Worm (Caenorhabditis elegans) whole organism, L1 larva: ENCODE results near the gene T06D8.9.

Experiments
- C04F5.9 ChIP-seq: sonication (generic microtip); optimal IDR thresholded peaks from 2 replicates; lab custom pipeline; 2016; ENCODE audit warnings: missing genetic modification characterization, missing compliant biosample characterization
- C16A3.4 ChIP-seq: fragments of 150-350 bp; optimal IDR thresholded peaks from 2 replicates; lab custom pipeline; 2014; ENCODE audit warnings: missing biosample characterization, missing genetic modification characterization
- F16B12.6 ChIP-seq: fragments of 150-350 bp; optimal IDR thresholded peaks from 2 replicates; lab custom pipeline; 2014; ENCODE audit warnings: missing biosample characterization, missing genetic modification characterization
- Y116A8C.19 ChIP-seq: sonication (generic microtip); optimal IDR thresholded peaks from 2 replicates; lab custom pipeline; 2016; ENCODE audit warnings: missing compliant biosample characterization, missing genetic modification characterization, borderline replicate concordance
- aha-1 ChIP-seq: fragments of 150-350 bp; optimal IDR thresholded peaks from 2 replicates; lab custom pipeline; 2014; ENCODE audit warnings: missing biosample characterization, missing genetic modification characterization
- ama-1 ChIP-seq: fragments of 150-350 bp; optimal IDR thresholded peaks from 2 replicates; lab custom pipeline; 2014
- ceh-63 ChIP-seq: fragments of 200-800 bp; sonication (Bioruptor generic); optimal IDR thresholded peaks from 2 replicates; lab custom pipeline; 2018; ENCODE audit warnings: mild to moderate bottlenecking, missing genetic modification characterization, missing compliant biosample characterization
- ceh-8 ChIP-seq: fragments of 200-800 bp; sonication (Bioruptor generic); optimal IDR thresholded peaks from 2 replicates; lab custom pipeline; 2018; ENCODE audit warnings: mild to moderate bottlenecking, missing genetic modification characterization, moderate library complexity, missing compliant biosample characterization
- ceh-82 ChIP-seq, 3 experiments: fragments of 150-350 bp in 1 of 3; sonication (generic microtip) in 2 of 3; optimal IDR thresholded peaks; 2 replicates each; lab custom pipeline; 2014 to 2017; ENCODE audit warnings: missing biosample characterization in 3 of 3, missing genetic modification characterization in 3 of 3
- ceh-88 ChIP-seq: fragments of 200-800 bp; sonication (Bioruptor generic); IDR thresholded peaks from 2 replicates; pipeline ENCODE4 v1.3.6; 2022; ENCODE audit warnings: missing genetic modification characterization, missing compliant biosample characterization
- ces-1 ChIP-seq: fragments of 150-350 bp; optimal IDR thresholded peaks from 2 replicates; lab custom pipeline; 2014; ENCODE audit warnings: missing biosample characterization, missing genetic modification reagents, missing genetic modification characterization
- dpl-1 ChIP-seq, 3 experiments: fragments of 150-350 bp in 2 of 3; sonication (generic microtip) in 1 of 3; optimal IDR thresholded peaks; 2 replicates each; lab custom pipeline; 2014 to 2017; ENCODE audit warnings: missing biosample characterization in 3 of 3, missing genetic modification characterization in 3 of 3, missing genetic modification reagents in 3 of 3
- efl-1 ChIP-seq, 4 experiments: fragments of 150-350 bp; optimal IDR thresholded peaks in 3 of 4; peaks in 1 of 4; 1 replicate in 1 of 4; 2 replicates in 3 of 4; lab custom pipeline; 2014; ENCODE audit warnings: missing biosample characterization in 2 of 4, missing genetic modification characterization in 2 of 4, missing genetic modification reagents in 2 of 4
- efl-3 ChIP-seq: fragments of 200-800 bp; sonication (Bioruptor generic); optimal IDR thresholded peaks from 2 replicates; lab custom pipeline; 2018; ENCODE audit warnings: mild to moderate bottlenecking, missing genetic modification characterization, missing compliant biosample characterization
- egl-13 ChIP-seq: sonication (generic microtip); optimal IDR thresholded peaks from 2 replicates; lab custom pipeline; 2016; ENCODE audit warnings: missing genotype, missing genetic modification reagents, missing genetic modification characterization, missing compliant biosample characterization
- egl-27 ChIP-seq, 2 experiments: fragments of 150-350 bp in 1 of 2; sonication (generic microtip); optimal IDR thresholded peaks; 3 replicates each; lab custom pipeline; 2017 to 2018; ENCODE audit warnings: missing biosample characterization in 2 of 2, missing genetic modification characterization in 2 of 2, missing genetic modification reagents in 2 of 2
- elt-2 ChIP-seq: sonication (generic microtip); optimal IDR thresholded peaks from 2 replicates; lab custom pipeline; 2016; ENCODE audit warnings: missing genetic modification characterization, mild to moderate bottlenecking, inconsistent platforms, missing compliant biosample characterization, missing genetic modification reagents
- ets-5 ChIP-seq: fragments of 200-800 bp; sonication (Bioruptor generic); IDR thresholded peaks from 2 replicates; pipeline ENCODE4 v1.3.6; 2022; ENCODE audit warnings: missing genetic modification characterization, missing compliant biosample characterization
- fkh-10 ChIP-seq: sonication (generic microtip); optimal IDR thresholded peaks from 2 replicates; lab custom pipeline; 2017; ENCODE audit warnings: missing biosample characterization, missing genetic modification reagents, missing genetic modification characterization
- fkh-8 ChIP-seq: sonication (generic microtip); optimal IDR thresholded peaks from 2 replicates; lab custom pipeline; 2016; ENCODE audit warnings: mild to moderate bottlenecking, missing genetic modification characterization, missing compliant biosample characterization
- fos-1 ChIP-seq: fragments of 150-350 bp; optimal IDR thresholded peaks from 2 replicates; lab custom pipeline; 2014; ENCODE audit warnings: missing biosample characterization, missing genetic modification characterization
- hlh-4 ChIP-seq: sonication (generic microtip); optimal IDR thresholded peaks from 2 replicates; lab custom pipeline; 2016; ENCODE audit warnings: mild to moderate bottlenecking, missing genetic modification characterization, missing compliant biosample characterization
- jun-1 ChIP-seq: fragments of 150-350 bp; optimal IDR thresholded peaks from 2 replicates; lab custom pipeline; 2014; ENCODE audit warnings: missing biosample characterization, missing genetic modification reagents, missing genetic modification characterization
- lin-13 ChIP-seq: fragments of 150-350 bp; optimal IDR thresholded peaks from 2 replicates; lab custom pipeline; 2014; ENCODE audit warnings: missing biosample characterization, missing genetic modification reagents, missing genetic modification characterization
- lin-35 ChIP-seq, 2 experiments: fragments of 150-350 bp; optimal IDR thresholded peaks; 2 replicates each; lab custom pipeline; 2014; ENCODE audit warnings: missing biosample characterization in 2 of 2, missing genetic modification characterization in 2 of 2, missing genetic modification reagents in 2 of 2
- lsy-2 ChIP-seq, 2 experiments: fragments of 150-350 bp; optimal IDR thresholded peaks; 2 replicates each; lab custom pipeline; 2014; ENCODE audit warnings: missing biosample characterization in 2 of 2, missing genetic modification characterization in 2 of 2
- mab-9 ChIP-seq: fragments of 200-800 bp; sonication (Bioruptor generic); IDR thresholded peaks from 2 replicates; pipeline ENCODE4 v1.3.6; 2022; ENCODE audit warnings: missing genetic modification reagents, missing genetic modification characterization, missing compliant biosample characterization
- mdl-1 ChIP-seq, 2 experiments: fragments of 150-350 bp; optimal IDR thresholded peaks; 2 replicates each; lab custom pipeline; 2014 to 2017; ENCODE audit warnings: missing biosample characterization in 2 of 2, missing genetic modification characterization in 2 of 2, inconsistent platforms in 1 of 2
- mep-1 ChIP-seq: fragments of 150-350 bp; optimal IDR thresholded peaks from 2 replicates; lab custom pipeline; 2014; ENCODE audit warnings: missing biosample characterization, missing genetic modification characterization
- nhr-19 ChIP-seq: fragments of 200-800 bp; sonication (Bioruptor generic); conservative IDR thresholded peaks from 2 replicates; pipeline ENCODE4 v1.3.6; 2022; ENCODE audit warnings: missing genetic modification characterization, missing compliant biosample characterization
- nhr-20 ChIP-seq: sonication (generic microtip); optimal IDR thresholded peaks from 2 replicates; lab custom pipeline; 2016; ENCODE audit warnings: mild to moderate bottlenecking, missing genetic modification characterization, missing compliant biosample characterization
- nhr-28 ChIP-seq: fragments of 150-350 bp; optimal IDR thresholded peaks from 2 replicates; lab custom pipeline; 2014; ENCODE audit warnings: missing biosample characterization, missing genetic modification characterization
- nhr-71 ChIP-seq: sonication (generic microtip); optimal IDR thresholded peaks from 2 replicates; lab custom pipeline; 2016; ENCODE audit warnings: mild to moderate bottlenecking, missing genetic modification characterization, moderate library complexity, missing compliant biosample characterization
- nhr-76 ChIP-seq: sonication (generic microtip); optimal IDR thresholded peaks from 2 replicates; lab custom pipeline; 2017; ENCODE audit warnings: missing biosample characterization, missing genetic modification characterization
- nhr-84 ChIP-seq: sonication (generic microtip); optimal IDR thresholded peaks from 2 replicates; lab custom pipeline; 2017; ENCODE audit warnings: missing biosample characterization, missing genetic modification characterization
- nhr-85 ChIP-seq: sonication (generic microtip); peaks from one replicate; lab custom pipeline; 2016; ENCODE audit warnings: missing genetic modification characterization, inconsistent platforms, missing compliant biosample characterization
- nhr-90 ChIP-seq: sonication (generic microtip); optimal IDR thresholded peaks from 2 replicates; lab custom pipeline; 2016; ENCODE audit warnings: mild to moderate bottlenecking, missing genetic modification characterization, missing compliant biosample characterization; ENCODE audit not compliant: poor library complexity
- pag-3 ChIP-seq: sonication (generic microtip); optimal IDR thresholded peaks from 2 replicates; lab custom pipeline; 2017; ENCODE audit warnings: missing genetic modification characterization, mild to moderate bottlenecking, missing compliant biosample characterization, antibody characterized with exemption, borderline replicate concordance; ENCODE audit not compliant: insufficient read depth
- pax-3 ChIP-seq: fragments of 200-800 bp; sonication (Bioruptor generic); optimal IDR thresholded peaks from 2 replicates; lab custom pipeline; 2018; ENCODE audit warnings: mild to moderate bottlenecking, missing genetic modification characterization, moderate library complexity, missing compliant biosample characterization
- pqm-1 ChIP-seq: sonication (generic microtip); optimal IDR thresholded peaks from 3 replicates; lab custom pipeline; 2017; ENCODE audit warnings: missing biosample characterization, missing genetic modification characterization
- rnt-1 ChIP-seq: sonication (generic microtip); optimal IDR thresholded peaks from 2 replicates; lab custom pipeline; 2016; ENCODE audit warnings: mild to moderate bottlenecking, missing genetic modification characterization, moderate library complexity, missing compliant biosample characterization
- skn-1 ChIP-seq: fragments of 150-350 bp; optimal IDR thresholded peaks from 2 replicates; lab custom pipeline; 2014; ENCODE audit warnings: missing biosample characterization, missing genetic modification characterization
- sup-37 ChIP-seq: fragments of 200-800 bp; sonication (Bioruptor generic); optimal IDR thresholded peaks from 2 replicates; lab custom pipeline; 2018; ENCODE audit warnings: mild to moderate bottlenecking, missing genetic modification characterization, missing compliant biosample characterization
- swsn-7 ChIP-seq: sonication (generic microtip); optimal IDR thresholded peaks from 2 replicates; lab custom pipeline; 2016; ENCODE audit warnings: missing genetic modification characterization, missing compliant biosample characterization
- tlp-1 ChIP-seq: fragments of 150-350 bp; optimal IDR thresholded peaks from 2 replicates; lab custom pipeline; 2014; ENCODE audit warnings: missing biosample characterization, missing genetic modification characterization
- unc-130 ChIP-seq: fragments of 150-350 bp; optimal IDR thresholded peaks from 2 replicates; lab custom pipeline; 2017; ENCODE audit warnings: missing biosample characterization, missing genetic modification characterization, inconsistent platforms
- unc-62 ChIP-seq: fragments of 150-350 bp; optimal IDR thresholded peaks from 2 replicates; lab custom pipeline; 2014; ENCODE audit warnings: missing biosample characterization, missing genetic modification reagents, missing genetic modification characterization
- unc-86 ChIP-seq: sonication (generic microtip); optimal IDR thresholded peaks from 2 replicates; lab custom pipeline; 2016; ENCODE audit warnings: missing genetic modification characterization, missing compliant biosample characterization
- vab-15 ChIP-seq: sonication (generic microtip); optimal IDR thresholded peaks from 2 replicates; lab custom pipeline; 2017; ENCODE audit warnings: missing genotype, mild to moderate bottlenecking, missing genetic modification characterization, missing compliant biosample characterization
- zag-1 ChIP-seq: fragments of 150-350 bp; optimal IDR thresholded peaks from 2 replicates; lab custom pipeline; 2014; ENCODE audit warnings: missing biosample characterization, missing genetic modification characterization
- ztf-4 ChIP-seq: fragments of 150-350 bp; optimal IDR thresholded peaks from 2 replicates; lab custom pipeline; 2014; ENCODE audit warnings: missing biosample characterization, missing genetic modification characterization

Gene T06D8.9

ce11 chrII:11238869-11239647 lies at the start of gene T06D8.9, which contains the start of gene rpn-9:
Gene T06D8.9, plus strand, starts transcription at chrII:11239597.
Gene rpn-9, minus strand, starts transcription at chrII:11238919.
- TF ChIP-seq lin-35 (GFP tag; optimal IDR thresholded peaks at IDR 0.05; lab: Kevin White, UChicago) (peak; percentile 81 to 89), pag-3 (tag; lab: Kevin White, UChicago) (no peak), vab-15 (no peak), C04F5.9 (peak; percentile 42), nhr-19 (peak; percentile 76), elt-2 (peak; percentile 31), lsy-2 (tag; optimal IDR thresholded peaks at IDR 0.05; lab: Kevin White, UChicago) (peak; percentile 86 to 93), nhr-28 (tag; lab: Kevin White, UChicago) (no peak), rnt-1 (tag; lab: Kevin White, UChicago) (peak; percentile 80), skn-1 (tag; lab: Kevin White, UChicago) (peak; percentile 96), jun-1 (tag; lab: Kevin White, UChicago) (peak; percentile 37), unc-130 (tag; lab: Kevin White, UChicago) (peak; percentile 54), ceh-8 (GFP tag; lab: Kevin White, UChicago) (no peak), pax-3 (tag; lab: Kevin White, UChicago) (peak; percentile 48), unc-62 (GFP tag; lab: Kevin White, UChicago) (no peak), F16B12.6 (tag; lab: Kevin White, UChicago) (peak; percentile 51), mep-1 (peak; percentile 89), Y116A8C.19 (tag; lab: Kevin White, UChicago) (no peak), dpl-1 (GFP tag; optimal IDR thresholded peaks at IDR 0.05; lab: Kevin White, UChicago) (peak; percentile 71 to 85 (median 78)), nhr-85 (tag; lab: Kevin White, UChicago) (peak; percentile 71), nhr-84 (no peak), fkh-10 (GFP tag; lab: Kevin White, UChicago) (peak; percentile 57), ceh-82 (tag; optimal IDR thresholded peaks at IDR 0.05; lab: Kevin White, UChicago) (peak; percentile 63 to 88 (median 67)), ztf-4 (peak; percentile 22), egl-13 (peak; percentile 29), tlp-1 (tag; lab: Kevin White, UChicago) (no peak), ceh-63 (GFP tag; lab: Kevin White, UChicago) (no peak), nhr-71 (tag; lab: Kevin White, UChicago) (peak; percentile 89), ces-1 (GFP tag; lab: Kevin White, UChicago) (no peak), zag-1 (tag; lab: Kevin White, UChicago) (no peak), lin-13 (peak; percentile 83), efl-1 (optimal IDR thresholded peaks at IDR 0.05; lab: Kevin White, UChicago) (peak; percentile 83 to 87), efl-1 (GFP tag; optimal IDR thresholded peaks at IDR 0.05 in 1 of 2; lab: Kevin White, UChicago) (peak; percentile 80 to 96), nhr-20 (tag; lab: Kevin White, UChicago) (peak; percentile 89), ets-5 (GFP tag; lab: Robert Waterston, UW) (no peak), nhr-76 (no peak), C16A3.4 (tag; lab: Kevin White, UChicago) (peak; percentile 92), mdl-1 (tag; optimal IDR thresholded peaks at IDR 0.05; lab: Kevin White, UChicago) (peak in 1 of 2 experiments; percentile 75), mab-9 (GFP tag; lab: Robert Waterston, UW) (0 out of 2 replicates have a peak, but pooled peaks have one; percentile 49), aha-1 (tag; lab: Kevin White, UChicago) (no peak), egl-27 (tag; optimal IDR thresholded peaks at IDR 0.05; lab: Kevin White, UChicago) (no peak), sup-37 (GFP tag; lab: Kevin White, UChicago) (no peak), ceh-88 (GFP tag; lab: Robert Waterston, UW) (no peak), fkh-8 (tag; lab: Kevin White, UChicago) (peak; percentile 77), swsn-7 (tag; lab: Kevin White, UChicago) (peak; percentile 71), pqm-1 (no peak), efl-3 (no peak), nhr-90 (tag; lab: Kevin White, UChicago) (peak; percentile 70), ama-1 (lab: Kevin White, UChicago) (no peak), hlh-4 (tag; lab: Kevin White, UChicago) (no peak), unc-86 (peak; percentile 63), fos-1 (tag; lab: Kevin White, UChicago) (no peak)
